Worm (Caenorhabditis elegans): ENCODE data around the gene dlc-2.
A peak's percentile ranks its signal among the peaks of the same experiment; 100 is the strongest.

Gene dlc-2

ce11 chrIV:12121076-12121475 lies 9.7 kb upstream of the dlc-2 start, which contains the start of the genes ddb-1 and M18.6 (continued):
- no peak for TF ChIP-seq ztf-3 (GFP tag; optimal IDR thresholded peaks at IDR 0.05)
- no peak for TF ChIP-seq aptf-3 (GFP tag; IDR thresholded peaks at IDR 0.05)
- no peak for TF ChIP-seq nfya-1 (tag; optimal IDR thresholded peaks at IDR 0.05; ENCODE audit: borderline replicate concordance, insufficient read depth)
- no peak for TF ChIP-seq unc-62 (GFP tag; optimal IDR thresholded peaks at IDR 0.05)
- TF ChIP-seq bed-1 (GFP tag; IDR thresholded peaks at IDR 0.05), result no peak
- TF ChIP-seq F33H1.4 (GFP tag; IDR thresholded peaks at IDR 0.05), result peak; percentile 47; the same call in 1 of the 2 replicates
- no peak for TF ChIP-seq sea-2 (GFP tag; IDR thresholded peaks at IDR 0.05)
- no peak for TF ChIP-seq ceh-79 (tag; optimal IDR thresholded peaks at IDR 0.05)
- TF ChIP-seq nhr-179 (tag; optimal IDR thresholded peaks at IDR 0.05), result no peak
- no peak for TF ChIP-seq sdz-38 (tag; optimal IDR thresholded peaks at IDR 0.05)
- no peak for TF ChIP-seq hsf-1 (GFP tag; IDR thresholded peaks at IDR 0.05)
- TF ChIP-seq ztf-28 (GFP tag; IDR thresholded peaks at IDR 0.05), result no peak
- TF ChIP-seq ceh-91 (GFP tag; IDR thresholded peaks at IDR 0.05), result no peak
- TF ChIP-seq efl-1 (GFP tag; optimal IDR thresholded peaks at IDR 0.05), result peak; percentile 77
- TF ChIP-seq nhr-80 (tag; optimal IDR thresholded peaks at IDR 0.05), result no peak
- TF ChIP-seq mcd-1 (GFP tag; IDR thresholded peaks at IDR 0.05), result peak; percentile 72
- TF ChIP-seq F55B11.4 (tag; optimal IDR thresholded peaks at IDR 0.05; ENCODE audit: borderline replicate concordance, insufficient read depth), result no peak
- TF ChIP-seq nhr-27 (tag; optimal IDR thresholded peaks at IDR 0.05), result no peak
- no peak for TF ChIP-seq athp-1 (tag; optimal IDR thresholded peaks at IDR 0.05)
- no peak for TF ChIP-seq F10E7.11 (tag; optimal IDR thresholded peaks at IDR 0.05)
- no peak for TF ChIP-seq let-607 (tag; optimal IDR thresholded peaks at IDR 0.05)
- no peak for TF ChIP-seq B0035.1 (tag; optimal IDR thresholded peaks at IDR 0.05)
- TF ChIP-seq dpff-1 (tag; optimal IDR thresholded peaks at IDR 0.05), result no peak
- no peak for TF ChIP-seq rcor-1 (GFP tag; IDR thresholded peaks at IDR 0.05)
- TF ChIP-seq ZK185.1 (tag; optimal IDR thresholded peaks at IDR 0.05; ENCODE audit: poor library complexity, severe bottlenecking), result no peak
- TF ChIP-seq let-526 (GFP tag; IDR thresholded peaks at IDR 0.05), result no peak
- TF ChIP-seq repo-1 (tag; optimal IDR thresholded peaks at IDR 0.05), result no peak
- TF ChIP-seq ceh-27 (GFP tag; optimal IDR thresholded peaks at IDR 0.05), result no peak
- no peak for TF ChIP-seq attf-6 (GFP tag; IDR thresholded peaks at IDR 0.05)
- TF ChIP-seq nfyb-1 (GFP tag; IDR thresholded peaks at IDR 0.05), result no peak
- TF ChIP-seq madf-8 (GFP tag; conservative IDR thresholded peaks at IDR 0.05), result peak; percentile 42; the same call in 1 of the 2 replicates
- no peak for TF ChIP-seq ama-1 (optimal IDR thresholded peaks at IDR 0.05)
- TF ChIP-seq ama-1 (GFP tag; optimal IDR thresholded peaks at IDR 0.05), result no peak
- TF ChIP-seq tlf-1 (GFP tag; optimal IDR thresholded peaks at IDR 0.05), result no peak
- TF ChIP-seq attf-3 (GFP tag; conservative IDR thresholded peaks at IDR 0.05), result no peak
- TF ChIP-seq hlh-26 (GFP tag; conservative IDR thresholded peaks at IDR 0.05), result no peak
- TF ChIP-seq ztf-22 (GFP tag; optimal IDR thresholded peaks at IDR 0.05), result no peak
- TF ChIP-seq F57A8.1 (GFP tag; optimal IDR thresholded peaks at IDR 0.05), result no peak
- TF ChIP-seq madf-6 (GFP tag; IDR thresholded peaks at IDR 0.05), result peak; percentile 57; the same call in 1 of the 2 replicates
- TF ChIP-seq Y56A3A.18 (GFP tag; IDR thresholded peaks at IDR 0.05), result no peak
- no peak for TF ChIP-seq die-1 (tag; optimal IDR thresholded peaks at IDR 0.05)
- TF ChIP-seq ceh-58 (GFP tag; IDR thresholded peaks at IDR 0.05), result no peak
- TF ChIP-seq ets-4 (GFP tag; optimal IDR thresholded peaks at IDR 0.05), result no peak
- TF ChIP-seq egl-18 (GFP tag; IDR thresholded peaks at IDR 0.05), result no peak
- TF ChIP-seq nfya-2 (GFP tag; IDR thresholded peaks at IDR 0.05), result no peak
- peak; percentile 7 for TF ChIP-seq tbp1 (GFP tag; optimal IDR thresholded peaks at IDR 0.05)
- no peak for TF ChIP-seq hrde-1 (tag; optimal IDR thresholded peaks at IDR 0.05; ENCODE audit: borderline replicate concordance)
- TF ChIP-seq Y79H2A.3 (GFP tag; conservative IDR thresholded peaks at IDR 0.05), result no peak
- TF ChIP-seq snpc-4 (GFP tag; optimal IDR thresholded peaks at IDR 0.05), result no peak
- peak in 2 of 4 experiments; percentile 33 to 42 for TF ChIP-seq snpc-4 (tag; optimal IDR thresholded peaks at IDR 0.05)

Data from whole organism, young adult.